Fruit fly (Drosophila melanogaster) whole organism, prepupa: ENCODE results near the gene Mink.

Source experiments
- CG10631 ChIP-seq: fragments of 200-800 bp; sonication (Bioruptor generic); optimal IDR thresholded peaks from 2 replicates; lab custom pipeline; 2016; ENCODE audit warnings: missing biosample characterization, missing genetic modification characterization
- CG11294 ChIP-seq: fragments of 200-800 bp; sonication (Bioruptor generic); IDR thresholded peaks from 2 replicates; pipeline ENCODE4 v1.3.6; 2022; ENCODE audit warnings: missing biosample characterization, missing genetic modification characterization
- CG11762 ChIP-seq: fragments of 200-800 bp; sonication (Bioruptor generic); optimal IDR thresholded peaks from 3 replicates; lab custom pipeline; 2016; ENCODE audit warnings: missing biosample characterization, missing genetic modification characterization; ENCODE audit not compliant: insufficient read depth
- CG11902 ChIP-seq: fragments of 200-800 bp; sonication (Bioruptor generic); optimal IDR thresholded peaks from 3 replicates; lab custom pipeline; 2016; ENCODE audit warnings: missing biosample characterization, missing genetic modification characterization
- CG15336 ChIP-seq: fragments of 200-800 bp; sonication (Bioruptor generic); IDR thresholded peaks from 2 replicates; pipeline ENCODE4 v1.3.6; 2022; ENCODE audit warnings: missing biosample characterization, missing genetic modification characterization
- CG1621 ChIP-seq: fragments of 200-800 bp; sonication (Bioruptor generic); optimal IDR thresholded peaks from 3 replicates; lab custom pipeline; 2018; ENCODE audit warnings: missing biosample characterization, mild to moderate bottlenecking, missing genetic modification characterization
- CG16779 ChIP-seq: fragments of 200-800 bp; sonication (Bioruptor generic); optimal IDR thresholded peaks from 3 replicates; lab custom pipeline; 2017; ENCODE audit warnings: missing biosample characterization, mild to moderate bottlenecking, missing genetic modification characterization
- CG31627 ChIP-seq: fragments of 200-800 bp; sonication (Bioruptor generic); optimal IDR thresholded peaks from 3 replicates; lab custom pipeline; 2016; ENCODE audit warnings: missing biosample characterization, missing genetic modification characterization
- CG32006 ChIP-seq: fragments of 200-800 bp; sonication (Bioruptor generic); optimal IDR thresholded peaks from 3 replicates; lab custom pipeline; 2017; ENCODE audit warnings: missing biosample characterization, mild to moderate bottlenecking, missing genetic modification characterization
- CG34406 ChIP-seq: fragments of 200-800 bp; sonication (Bioruptor generic); optimal IDR thresholded peaks from 3 replicates; lab custom pipeline; 2016; ENCODE audit warnings: missing biosample characterization, missing genetic modification characterization
- CG4318 ChIP-seq: fragments of 200-800 bp; sonication (Bioruptor generic); optimal IDR thresholded peaks from 3 replicates; lab custom pipeline; 2017; ENCODE audit warnings: missing biosample characterization, mild to moderate bottlenecking, missing genetic modification characterization
- CG6276 ChIP-seq: fragments of 200-800 bp; sonication (Bioruptor generic); optimal IDR thresholded peaks from 2 replicates; lab custom pipeline; 2017; ENCODE audit warnings: missing biosample characterization, mild to moderate bottlenecking, missing genetic modification characterization
- CG6792 ChIP-seq: fragments of 200-800 bp; sonication (Bioruptor generic); optimal IDR thresholded peaks from 3 replicates; lab custom pipeline; 2016; ENCODE audit warnings: missing biosample characterization, missing genetic modification characterization
- CG6808 ChIP-seq: fragments of 200-800 bp; sonication (Bioruptor generic); optimal IDR thresholded peaks from 3 replicates; lab custom pipeline; 2017; ENCODE audit warnings: missing biosample characterization, missing genetic modification characterization, mild to moderate bottlenecking, moderate library complexity, missing genetic modification reagents
- CG6854 ChIP-seq: fragments of 200-800 bp; sonication (Bioruptor generic); optimal IDR thresholded peaks from 2 replicates; lab custom pipeline; 2017; ENCODE audit warnings: missing biosample characterization, mild to moderate bottlenecking, missing genetic modification characterization
- CG7368 ChIP-seq: fragments of 200-800 bp; sonication (Bioruptor generic); optimal IDR thresholded peaks from 3 replicates; lab custom pipeline; 2016; ENCODE audit warnings: missing biosample characterization, missing genetic modification characterization
- CG8119 ChIP-seq: fragments of 200-800 bp; sonication (Bioruptor generic); IDR thresholded peaks from 3 replicates; pipeline ENCODE4 v1.3.6; 2022; ENCODE audit warnings: missing biosample characterization, missing genetic modification characterization
- CG8319 ChIP-seq: fragments of 200-800 bp; sonication (Bioruptor generic); optimal IDR thresholded peaks from 3 replicates; lab custom pipeline; 2016; ENCODE audit warnings: missing biosample characterization, missing genetic modification characterization
- CG8632 ChIP-seq: fragments of 200-800 bp; sonication (Bioruptor generic); optimal IDR thresholded peaks from 3 replicates; lab custom pipeline; 2016; ENCODE audit warnings: missing biosample characterization, missing genetic modification characterization
- CG9139 ChIP-seq: fragments of 200-800 bp; sonication (Bioruptor generic); optimal IDR thresholded peaks from 3 replicates; lab custom pipeline; 2017; ENCODE audit warnings: missing biosample characterization, mild to moderate bottlenecking, missing genetic modification characterization
- Eip75B ChIP-seq: fragments of 200-800 bp; sonication (Bioruptor generic); optimal IDR thresholded peaks from 3 replicates; lab custom pipeline; 2016; ENCODE audit warnings: missing biosample characterization, missing genetic modification characterization
- Eip78C ChIP-seq: fragments of 200-800 bp; sonication (Bioruptor generic); peaks from one replicate; lab custom pipeline; 2016; ENCODE audit warnings: missing biosample characterization, missing genetic modification characterization
- Eip93F ChIP-seq: fragments of 200-800 bp; sonication (Bioruptor generic); optimal IDR thresholded peaks from 2 replicates; lab custom pipeline; 2016; ENCODE audit warnings: missing biosample characterization, mild to moderate bottlenecking, missing genetic modification characterization
- Ets21C ChIP-seq: fragments of 200-800 bp; sonication (Bioruptor generic); optimal IDR thresholded peaks from 3 replicates; lab custom pipeline; 2016; ENCODE audit warnings: missing biosample characterization, missing genetic modification characterization
- Ets96B ChIP-seq: fragments of 200-800 bp; optimal IDR thresholded peaks from 2 replicates; lab custom pipeline; 2019; ENCODE audit warnings: missing biosample characterization, mild to moderate bottlenecking, missing genetic modification characterization, moderate library complexity
- Gug ChIP-seq: fragments of 200-800 bp; sonication (Bioruptor generic); IDR thresholded peaks from 2 replicates; pipeline ENCODE4 v1.3.6; 2022; ENCODE audit warnings: missing biosample characterization, missing genetic modification characterization
- Hr38 ChIP-seq: sonication (Bioruptor generic); optimal IDR thresholded peaks from 2 replicates; lab custom pipeline; 2016; ENCODE audit warnings: missing biosample characterization, missing genetic modification characterization
- Hr39 ChIP-seq: fragments of 200-800 bp; sonication (Bioruptor generic); optimal IDR thresholded peaks from 2 replicates; lab custom pipeline; 2016; ENCODE audit warnings: missing biosample characterization, missing genetic modification characterization
- Hr4 ChIP-seq: fragments of 200-800 bp; sonication (Bioruptor generic); optimal IDR thresholded peaks from 3 replicates; lab custom pipeline; 2016; ENCODE audit warnings: missing biosample characterization, missing genetic modification characterization
- Lpt ChIP-seq: fragments of 200-800 bp; sonication (Bioruptor generic); optimal IDR thresholded peaks from 3 replicates; lab custom pipeline; 2016; ENCODE audit warnings: missing biosample characterization, missing genetic modification characterization
- Met ChIP-seq: fragments of 200-800 bp; sonication (Bioruptor generic); optimal IDR thresholded peaks from 3 replicates; lab custom pipeline; 2016; ENCODE audit warnings: missing biosample characterization, missing genetic modification characterization
- OdsH ChIP-seq: fragments of 200-800 bp; sonication (Bioruptor generic); optimal IDR thresholded peaks from 3 replicates; lab custom pipeline; 2016; ENCODE audit warnings: missing biosample characterization, missing genetic modification characterization
- Smox ChIP-seq: fragments of 200-800 bp; sonication (Bioruptor generic); optimal IDR thresholded peaks from 3 replicates; lab custom pipeline; 2016; ENCODE audit warnings: missing biosample characterization, missing genetic modification characterization
- Sox102F ChIP-seq: fragments of 200-800 bp; sonication (Bioruptor generic); optimal IDR thresholded peaks from 2 replicates; lab custom pipeline; 2016; ENCODE audit warnings: missing biosample characterization, mild to moderate bottlenecking, missing genetic modification characterization
- Sox15 ChIP-seq: fragments of 200-800 bp; sonication (Bioruptor generic); optimal IDR thresholded peaks from 3 replicates; lab custom pipeline; 2016; ENCODE audit warnings: missing biosample characterization, missing genetic modification characterization
- achi ChIP-seq: fragments of 200-800 bp; sonication (Bioruptor generic); optimal IDR thresholded peaks from 3 replicates; lab custom pipeline; 2016; ENCODE audit warnings: missing biosample characterization, missing genetic modification characterization
- acj6 ChIP-seq: fragments of 200-800 bp; sonication (Bioruptor generic); optimal IDR thresholded peaks from 3 replicates; lab custom pipeline; 2016; ENCODE audit warnings: missing biosample characterization, missing genetic modification characterization
- cyc ChIP-seq: fragments of 200-800 bp; sonication (Bioruptor generic); optimal IDR thresholded peaks from 3 replicates; lab custom pipeline; 2016; ENCODE audit warnings: missing biosample characterization, missing genetic modification characterization
- dsx ChIP-seq: fragments of 200-800 bp; optimal IDR thresholded peaks from 3 replicates; lab custom pipeline; 2019; ENCODE audit warnings: missing biosample characterization, mild to moderate bottlenecking, missing genetic modification characterization, moderate library complexity; ENCODE audit not compliant: poor library complexity, severe bottlenecking
- esn ChIP-seq: fragments of 200-800 bp; sonication (Bioruptor generic); optimal IDR thresholded peaks from 2 replicates; lab custom pipeline; 2016; ENCODE audit warnings: missing biosample characterization, mild to moderate bottlenecking, missing genetic modification characterization, moderate library complexity
- fd59A ChIP-seq: fragments of 200-800 bp; sonication (Bioruptor generic); optimal IDR thresholded peaks from 2 replicates; lab custom pipeline; 2017; ENCODE audit warnings: missing biosample characterization, mild to moderate bottlenecking, missing genetic modification characterization, missing genetic modification reagents
- fd85E ChIP-seq: fragments of 200-800 bp; sonication (Bioruptor generic); optimal IDR thresholded peaks from 3 replicates; lab custom pipeline; 2016; ENCODE audit warnings: missing biosample characterization, missing genetic modification characterization
- lz ChIP-seq: fragments of 200-800 bp; sonication (Bioruptor generic); optimal IDR thresholded peaks from 3 replicates; lab custom pipeline; 2016; ENCODE audit warnings: missing biosample characterization, missing genetic modification characterization
- net ChIP-seq: fragments of 200-800 bp; sonication (Bioruptor generic); optimal IDR thresholded peaks from 3 replicates; lab custom pipeline; 2016; ENCODE audit warnings: missing biosample characterization, missing genetic modification characterization
- pdm3 ChIP-seq: fragments of 200-800 bp; sonication (Bioruptor generic); optimal IDR thresholded peaks from 3 replicates; lab custom pipeline; 2016; ENCODE audit warnings: missing biosample characterization, missing genetic modification characterization
- salr ChIP-seq, 2 experiments: fragments of 200-800 bp; sonication (Bioruptor generic); optimal IDR thresholded peaks; 3 replicates each; lab custom pipeline; 2016 to 2018; ENCODE audit warnings: missing biosample characterization in 2 of 2, missing genetic modification characterization in 2 of 2, mild to moderate bottlenecking in 1 of 2
- spab ChIP-seq: fragments of 200-800 bp; sonication (Bioruptor generic); optimal IDR thresholded peaks from 2 replicates; lab custom pipeline; 2017; ENCODE audit warnings: missing biosample characterization, mild to moderate bottlenecking, missing genetic modification characterization, missing genetic modification reagents
- ss ChIP-seq, 2 experiments: fragments of 200-800 bp; sonication (Bioruptor generic); optimal IDR thresholded peaks; 2 replicates in 1 of 2; 3 replicates in 1 of 2; lab custom pipeline; 2017 to 2018; ENCODE audit warnings: mild to moderate bottlenecking in 2 of 2, missing biosample characterization in 2 of 2, missing genetic modification characterization in 2 of 2, moderate library complexity in 1 of 2
- svp ChIP-seq: fragments of 200-800 bp; sonication (Bioruptor generic); peaks from one replicate; lab custom pipeline; 2016; ENCODE audit warnings: missing biosample characterization, missing genetic modification characterization
- topi ChIP-seq: fragments of 200-800 bp; sonication (Bioruptor generic); optimal IDR thresholded peaks from 3 replicates; lab custom pipeline; 2016; ENCODE audit warnings: missing biosample characterization, missing genetic modification characterization
- vri ChIP-seq: fragments of 200-800 bp; sonication (Bioruptor generic); optimal IDR thresholded peaks from 3 replicates; lab custom pipeline; 2016; ENCODE audit warnings: missing biosample characterization, mild to moderate bottlenecking, missing genetic modification characterization

The Mink gene

dm6 chr3R:24893320-24893955 is 28.8 kb upstream of the Mink start:
- TF ChIP-seq CG10631 (GFP tag; lab: Kevin White, UChicago) (peak; percentile 88), CG6808 (GFP tag; lab: Kevin White, UChicago) (peak; percentile 91), svp (GFP tag; lab: Kevin White, UChicago) (peak; percentile 87), acj6 (GFP tag; lab: Kevin White, UChicago) (peak; percentile 81), Eip78C (GFP tag; lab: Kevin White, UChicago) (peak; percentile 95), CG32006 (GFP tag; lab: Kevin White, UChicago) (peak; percentile 90), fd59A (GFP tag; lab: Kevin White, UChicago) (peak; percentile 85), Sox15 (peak; percentile 39), Met (GFP tag; lab: Kevin White, UChicago) (peak; percentile 83), CG7368 (GFP tag; lab: Kevin White, UChicago) (peak; percentile 78), fd85E (peak; percentile 27), achi (GFP tag; lab: Kevin White, UChicago) (peak; percentile 90), cyc (GFP tag; lab: Kevin White, UChicago) (peak; percentile 74), Lpt (GFP tag; lab: Kevin White, UChicago) (peak; percentile 94), CG31627 (GFP tag; lab: Kevin White, UChicago) (peak; percentile 33), CG8119 (GFP tag; lab: Robert Waterston, UW) (peak; percentile 95), CG9139 (GFP tag; lab: Kevin White, UChicago) (peak; percentile 74), CG1621 (tag; lab: Kevin White, UChicago) (peak; percentile 45), CG8319 (GFP tag; lab: Kevin White, UChicago) (peak; percentile 52), CG4318 (GFP tag; lab: Kevin White, UChicago) (peak; percentile 74), CG16779 (tag; lab: Kevin White, UChicago) (peak; percentile 81), CG34406 (GFP tag; lab: Kevin White, UChicago) (peak; percentile 82), vri (GFP tag; lab: Kevin White, UChicago) (peak; percentile 42), CG11762 (peak; percentile 80), Hr38 (GFP tag; lab: Kevin White, UChicago) (no peak), CG15336 (GFP tag; lab: Robert Waterston, UW) (peak; percentile 94), CG6854 (GFP tag; lab: Kevin White, UChicago) (peak; percentile 76), lz (GFP tag; lab: Kevin White, UChicago) (peak; percentile 55), Gug (peak; percentile 76), Sox102F (peak; percentile 63), salr (GFP tag; optimal IDR thresholded peaks at IDR 0.05; lab: Kevin White, UChicago) (peak; percentile 7 to 86), Ets21C (GFP tag; lab: Kevin White, UChicago) (peak; percentile 19), Hr4 (GFP tag; lab: Kevin White, UChicago) (peak; percentile 66), Smox (peak; percentile 77), spab (GFP tag; lab: Kevin White, UChicago) (peak; percentile 91), CG6792 (GFP tag; lab: Kevin White, UChicago) (peak; percentile 80), CG11294 (peak; percentile 70; the same call in 1 of the 2 replicates), CG8632 (GFP tag; lab: Kevin White, UChicago) (peak; percentile 79), ss (GFP tag; optimal IDR thresholded peaks at IDR 0.05; lab: Kevin White, UChicago) (peak; percentile 84 to 86), CG11902 (GFP tag; lab: Kevin White, UChicago) (peak; percentile 59), OdsH (GFP tag; lab: Kevin White, UChicago) (peak; percentile 86), dsx (peak; percentile 91), Eip75B (GFP tag; lab: Kevin White, UChicago) (peak; percentile 53), topi (GFP tag; lab: Kevin White, UChicago) (peak; percentile 72), Ets96B (tag; lab: Kevin White, UChicago) (peak; percentile 93), net (GFP tag; lab: Kevin White, UChicago) (peak; percentile 88), CG6276 (GFP tag; lab: Kevin White, UChicago) (peak; percentile 92), Eip93F (GFP tag; lab: Kevin White, UChicago) (no peak), pdm3 (GFP tag; lab: Kevin White, UChicago) (peak; percentile 68), esn (peak; percentile 88), Hr39 (GFP tag; lab: Kevin White, UChicago) (peak; percentile 22)
